Fruit fly (Drosophila melanogaster) whole organism, embryonic: ENCODE data around the gene Jarid2.

ENCODE experiments used
- Antp ChIP-seq: fragments of 200-800 bp; sonication (Bioruptor generic); optimal IDR thresholded peaks from 3 replicates; lab custom pipeline; 2016; ENCODE audit warnings: missing biosample characterization, missing genetic modification characterization
- BEAF-32 ChIP-seq: fragments of 200-800 bp; sonication (Bioruptor generic); optimal IDR thresholded peaks from 3 replicates; lab custom pipeline; 2017; ENCODE audit warnings: missing biosample characterization, missing genetic modification characterization, mild to moderate bottlenecking, moderate library complexity, missing genetic modification reagents
- CG10321 ChIP-seq: fragments of 200-800 bp; sonication (Bioruptor generic); IDR thresholded peaks from 2 replicates; pipeline ENCODE4 v1.3.6; 2022; ENCODE audit warnings: missing biosample characterization, missing genetic modification characterization
- CG11696 ChIP-seq: fragments of 200-800 bp; sonication (Bioruptor generic); IDR thresholded peaks from 2 replicates; pipeline ENCODE4 v1.3.6; 2022; ENCODE audit warnings: missing biosample characterization, missing genetic modification characterization
- CG12236 ChIP-seq: fragments of 200-800 bp; sonication (Bioruptor generic); optimal IDR thresholded peaks from 2 replicates; lab custom pipeline; 2016; ENCODE audit warnings: missing biosample characterization, missing genetic modification characterization
- CG12299 ChIP-seq: fragments of 200-800 bp; sonication (Bioruptor generic); optimal IDR thresholded peaks from 2 replicates; lab custom pipeline; 2018; ENCODE audit warnings: missing biosample characterization, mild to moderate bottlenecking, missing genetic modification characterization
- CG14441 ChIP-seq: fragments of 200-800 bp; sonication (Bioruptor generic); IDR thresholded peaks from 2 replicates; pipeline ENCODE4 v1.3.6; 2022; ENCODE audit warnings: missing biosample characterization, missing genetic modification characterization
- CG14710 ChIP-seq: fragments of 200-800 bp; sonication (Bioruptor generic); optimal IDR thresholded peaks from 3 replicates; lab custom pipeline; 2019; ENCODE audit warnings: missing biosample characterization, mild to moderate bottlenecking, missing genetic modification characterization, moderate library complexity
- CG14965 ChIP-seq: fragments of 200-800 bp; sonication (Bioruptor generic); optimal IDR thresholded peaks from 2 replicates; lab custom pipeline; 2016; ENCODE audit warnings: missing biosample characterization, missing genetic modification characterization, borderline replicate concordance
- CG15601 ChIP-seq: fragments of 200-800 bp; sonication (Bioruptor generic); optimal IDR thresholded peaks from 3 replicates; lab custom pipeline; 2019; ENCODE audit warnings: missing biosample characterization, mild to moderate bottlenecking, missing genetic modification characterization, moderate library complexity
- CG1647 ChIP-seq: fragments of 200-800 bp; sonication (Bioruptor generic); optimal IDR thresholded peaks from 3 replicates; lab custom pipeline; 2016; ENCODE audit warnings: missing biosample characterization, missing genetic modification characterization
- CG16813 ChIP-seq: fragments of 200-800 bp; sonication (Bioruptor generic); IDR thresholded peaks from 3 replicates; pipeline ENCODE4 v1.3.6; 2022; ENCODE audit warnings: missing biosample characterization, missing genetic modification characterization; ENCODE audit not compliant: partially characterized antibody
- CG17328 ChIP-seq: fragments of 200-800 bp; sonication (Bioruptor generic); IDR thresholded peaks from 2 replicates; pipeline ENCODE4 v1.3.6; 2022; ENCODE audit warnings: missing biosample characterization, missing genetic modification characterization
- CG17612 ChIP-seq: fragments of 200-800 bp; sonication (Bioruptor generic); IDR thresholded peaks from 2 replicates; pipeline ENCODE4 v1.3.6; 2022; ENCODE audit warnings: missing biosample characterization, missing genetic modification characterization
- CG1832 ChIP-seq: fragments of 200-800 bp; sonication (Bioruptor generic); optimal IDR thresholded peaks from 2 replicates; lab custom pipeline; 2017; ENCODE audit warnings: missing biosample characterization, mild to moderate bottlenecking, missing genetic modification characterization, inconsistent platforms
- CG2199 ChIP-seq: fragments of 200-800 bp; sonication (Bioruptor generic); IDR thresholded peaks from 3 replicates; pipeline ENCODE4 v1.3.6; 2022; ENCODE audit warnings: missing biosample characterization, missing genetic modification characterization
- CG2202 ChIP-seq: fragments of 200-800 bp; sonication (Bioruptor generic); optimal IDR thresholded peaks from 2 replicates; lab custom pipeline; 2018; ENCODE audit warnings: missing biosample characterization, mild to moderate bottlenecking, missing genetic modification characterization
- CG2889 ChIP-seq: fragments of 200-800 bp; sonication (Bioruptor generic); IDR thresholded peaks from 3 replicates; pipeline ENCODE4 v1.3.6; 2022; ENCODE audit warnings: missing biosample characterization, missing genetic modification characterization
- CG33557 ChIP-seq: fragments of 200-800 bp; sonication (Bioruptor generic); optimal IDR thresholded peaks from 2 replicates; lab custom pipeline; 2019; ENCODE audit warnings: missing biosample characterization, mild to moderate bottlenecking, missing genetic modification characterization, moderate library complexity
- CG4282 ChIP-seq: fragments of 200-800 bp; sonication (Bioruptor generic); optimal IDR thresholded peaks from 2 replicates; lab custom pipeline; 2016; ENCODE audit warnings: missing biosample characterization, missing genetic modification characterization
- CG6175 ChIP-seq: fragments of 200-800 bp; sonication (Bioruptor generic); IDR thresholded peaks from 3 replicates; pipeline ENCODE4 v1.3.6; 2022; ENCODE audit warnings: missing biosample characterization, missing genetic modification characterization
- CG9215 ChIP-seq: fragments of 200-800 bp; sonication (Bioruptor generic); IDR thresholded peaks from 2 replicates; pipeline ENCODE4 v1.3.6; 2022; ENCODE audit warnings: missing biosample characterization, missing genetic modification characterization
- CG9609 ChIP-seq: fragments of 200-800 bp; sonication (Bioruptor generic); optimal IDR thresholded peaks from 3 replicates; lab custom pipeline; 2016; ENCODE audit warnings: missing biosample characterization, missing genetic modification characterization
- CG9817 ChIP-seq: fragments of 200-800 bp; sonication (Bioruptor generic); optimal IDR thresholded peaks from 2 replicates; lab custom pipeline; 2018; ENCODE audit warnings: missing biosample characterization, mild to moderate bottlenecking, missing genetic modification characterization, moderate library complexity
- CG9876 ChIP-seq: fragments of 200-800 bp; sonication (Bioruptor generic); optimal IDR thresholded peaks from 2 replicates; lab custom pipeline; 2016; ENCODE audit warnings: missing biosample characterization, missing genetic modification characterization
- D ChIP-seq, 2 experiments: fragments of 200-800 bp in 1 of 2; fragments of >200 bp in 1 of 2; sonication (Bioruptor generic) in 1 of 2; optimal IDR thresholded peaks; 2 replicates in 1 of 2; 3 replicates in 1 of 2; lab custom pipeline; 2017; ENCODE audit warnings: mild to moderate bottlenecking in 1 of 2, missing biosample characterization in 1 of 2, missing genetic modification characterization in 1 of 2, missing genetic modification reagents in 1 of 2
- GATAe ChIP-seq: fragments of 200-800 bp; sonication (Bioruptor generic); conservative IDR thresholded peaks from 2 replicates; pipeline ENCODE4 v1.3.6; 2022; ENCODE audit warnings: missing biosample characterization, missing genetic modification characterization
- H2.0 ChIP-seq: fragments of 200-800 bp; sonication (Bioruptor generic); IDR thresholded peaks from 2 replicates; pipeline ENCODE4 v1.3.6; 2022; ENCODE audit warnings: missing biosample characterization, missing genetic modification characterization
- HHEX ChIP-seq: fragments of 200-800 bp; sonication (Bioruptor generic); optimal IDR thresholded peaks from 3 replicates; lab custom pipeline; 2017; ENCODE audit warnings: missing biosample characterization, mild to moderate bottlenecking, missing genetic modification characterization, missing genetic modification reagents
- HmgD ChIP-seq: fragments of 200-800 bp; sonication (Bioruptor generic); optimal IDR thresholded peaks from 3 replicates; lab custom pipeline; 2016; ENCODE audit warnings: missing biosample characterization, missing genetic modification characterization
- Ravus ChIP-seq: fragments of 200-800 bp; sonication (Bioruptor generic); IDR thresholded peaks from 2 replicates; pipeline ENCODE4 v1.3.6; 2022; ENCODE audit warnings: missing biosample characterization, missing genetic modification characterization
- Ssrp ChIP-seq: fragments of 200-800 bp; sonication (Bioruptor generic); optimal IDR thresholded peaks from 2 replicates; lab custom pipeline; 2018; ENCODE audit warnings: missing biosample characterization, mild to moderate bottlenecking, missing genetic modification characterization, moderate library complexity
- Taf1 ChIP-seq: fragments of 200-800 bp; sonication (Bioruptor generic); IDR thresholded peaks from 2 replicates; pipeline ENCODE4 v1.3.6; 2022; ENCODE audit warnings: missing biosample characterization, missing genetic modification characterization
- btn ChIP-seq: fragments of 200-800 bp; sonication (Bioruptor generic); optimal IDR thresholded peaks from 2 replicates; lab custom pipeline; 2016; ENCODE audit warnings: missing biosample characterization, missing genetic modification characterization
- crc ChIP-seq: fragments of 200-800 bp; sonication (Bioruptor generic); optimal IDR thresholded peaks from 2 replicates; lab custom pipeline; 2016; ENCODE audit warnings: missing biosample characterization, missing genetic modification characterization
- da ChIP-seq: fragments of 200-800 bp; sonication (Bioruptor generic); optimal IDR thresholded peaks from 2 replicates; lab custom pipeline; 2016; ENCODE audit warnings: missing biosample characterization, missing genetic modification characterization
- emc ChIP-seq: fragments of 200-800 bp; sonication (Bioruptor generic); optimal IDR thresholded peaks from 2 replicates; lab custom pipeline; 2016; ENCODE audit warnings: missing biosample characterization, missing genetic modification characterization
- ems ChIP-seq: fragments of 200-800 bp; sonication (Bioruptor generic); optimal IDR thresholded peaks from 3 replicates; lab custom pipeline; 2016; ENCODE audit warnings: missing biosample characterization, missing genetic modification characterization
- eve ChIP-seq, 2 experiments: fragments of >200 bp; optimal IDR thresholded peaks; 2 replicates each; lab custom pipeline; 2017; ENCODE audit warnings: missing biosample characterization in 2 of 2, missing genetic modification characterization in 2 of 2
- insv ChIP-seq, 2 experiments: fragments of 200-800 bp; sonication (Bioruptor generic); optimal IDR thresholded peaks; 3 replicates each; lab custom pipeline; 2016 to 2018; ENCODE audit warnings: missing biosample characterization in 2 of 2, missing genetic modification characterization in 2 of 2
- inv ChIP-seq: fragments of 200-800 bp; sonication (Bioruptor generic); IDR thresholded peaks from 2 replicates; pipeline ENCODE4 v1.3.6; 2022; ENCODE audit warnings: missing biosample characterization, missing genetic modification characterization; ENCODE audit not compliant: partially characterized antibody
- kni ChIP-seq: fragments of 200-800 bp; sonication (Bioruptor generic); optimal IDR thresholded peaks from 3 replicates; lab custom pipeline; 2017; ENCODE audit warnings: mild to moderate bottlenecking, missing biosample characterization, missing genetic modification reagents, missing genetic modification characterization
- knrl ChIP-seq: fragments of 200-800 bp; sonication (Bioruptor generic); IDR thresholded peaks from 3 replicates; pipeline ENCODE4 v1.3.6; 2022; ENCODE audit warnings: missing biosample characterization, missing genetic modification characterization; ENCODE audit not compliant: partially characterized antibody
- mld ChIP-seq: fragments of 200-800 bp; sonication (Bioruptor generic); IDR thresholded peaks from 3 replicates; pipeline ENCODE4 v1.3.6; 2022; ENCODE audit warnings: missing biosample characterization, missing genetic modification characterization; ENCODE audit not compliant: partially characterized antibody
- p53 ChIP-seq: fragments of 200-800 bp; sonication (Bioruptor generic); optimal IDR thresholded peaks from 2 replicates; lab custom pipeline; 2016; ENCODE audit warnings: missing biosample characterization, missing genetic modification characterization
- pho ChIP-seq: fragments of 200-800 bp; sonication (Bioruptor generic); optimal IDR thresholded peaks from 2 replicates; lab custom pipeline; 2016; ENCODE audit warnings: missing biosample characterization, missing genetic modification characterization
- psq ChIP-seq: fragments of 200-800 bp; sonication (Bioruptor generic); optimal IDR thresholded peaks from 2 replicates; lab custom pipeline; 2017; ENCODE audit warnings: missing biosample characterization, missing genetic modification characterization
- ranshi ChIP-seq: fragments of 200-800 bp; sonication (Bioruptor generic); IDR thresholded peaks from 2 replicates; pipeline ENCODE4 v1.3.6; 2022; ENCODE audit warnings: missing biosample characterization, missing genetic modification characterization
- salm ChIP-seq: fragments of 200-800 bp; sonication (Bioruptor generic); optimal IDR thresholded peaks from 2 replicates; lab custom pipeline; 2018; ENCODE audit warnings: missing biosample characterization, mild to moderate bottlenecking, missing genetic modification characterization
- sr ChIP-seq: fragments of 200-800 bp; sonication (Bioruptor generic); IDR thresholded peaks from 3 replicates; pipeline ENCODE4 v1.3.6; 2022; ENCODE audit warnings: missing biosample characterization, missing genetic modification characterization
- vfl ChIP-seq: fragments of 200-800 bp; sonication (Bioruptor generic); optimal IDR thresholded peaks from 2 replicates; lab custom pipeline; 2016; ENCODE audit warnings: missing biosample characterization, missing genetic modification characterization

Jarid2 gene

DNA sequence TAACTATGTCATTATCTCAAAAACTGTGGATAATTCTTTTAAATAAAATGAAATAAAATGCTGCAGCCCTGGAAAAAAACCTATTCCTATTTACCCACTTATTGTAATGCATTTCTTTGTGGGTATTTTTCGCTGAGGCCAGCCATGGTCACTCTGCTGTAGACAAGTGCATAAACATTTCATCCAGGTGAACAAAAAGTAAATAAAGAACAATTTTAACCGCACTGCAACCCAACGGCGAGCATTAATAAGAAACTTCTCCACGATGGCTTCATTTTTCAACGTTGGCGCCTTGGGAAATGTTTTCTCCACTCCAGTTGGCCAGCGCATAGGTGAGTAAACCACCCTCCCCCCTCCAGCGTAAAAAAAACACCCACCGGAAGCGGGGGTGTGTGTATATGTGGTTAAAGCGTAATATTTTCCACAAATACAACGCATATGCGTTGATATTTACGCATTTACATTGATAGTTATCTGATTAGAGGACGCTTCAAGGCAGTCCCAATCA, 30.1 kb upstream of the Jarid2 start, which contains the start of gene CG3529 (continued):
- no peak for TF ChIP-seq GATAe (GFP tag; lab: Robert Waterston, UW)
- no peak for TF ChIP-seq CG1832 (GFP tag; lab: Kevin White, UChicago)
- no peak for TF ChIP-seq emc (GFP tag; lab: Kevin White, UChicago)
- peak; percentile 47 for TF ChIP-seq BEAF-32
- TF ChIP-seq CG6175 (GFP tag; lab: Robert Waterston, UW) = no peak
- TF ChIP-seq CG10321 (GFP tag; lab: Robert Waterston, UW) = no peak
- no peak for TF ChIP-seq CG11696 (GFP tag; lab: Robert Waterston, UW)
- peak; percentile 16 for TF ChIP-seq CG2202 (tag; lab: Kevin White, UChicago)
- TF ChIP-seq ranshi (GFP tag; lab: Robert Waterston, UW) = 0 out of 2 replicates have a peak, but pooled peaks have one; percentile 8
- peak; percentile 62; the same call in 2 of the 3 replicates for TF ChIP-seq sr
- TF ChIP-seq CG14710 = peak; percentile 51
- TF ChIP-seq Antp (GFP tag; lab: Kevin White, UChicago) = no peak
- TF ChIP-seq Ravus = no peak
- no peak for TF ChIP-seq CG14441
- no peak for TF ChIP-seq CG2889 (GFP tag; lab: Robert Waterston, UW)
- TF ChIP-seq CG33557 = no peak
- no peak for TF ChIP-seq CG14965
- TF ChIP-seq CG1647 = peak; percentile 35
- no peak for TF ChIP-seq pho
- TF ChIP-seq kni (GFP tag; lab: Kevin White, UChicago) = peak; percentile 62
- TF ChIP-seq psq = no peak
- peak; percentile 30 for TF ChIP-seq CG9817 (tag; lab: Kevin White, UChicago)
- no peak for TF ChIP-seq HHEX (GFP tag; lab: Kevin White, UChicago)
- TF ChIP-seq Ssrp (tag; lab: Kevin White, UChicago) = no peak
- peak; percentile 19 for TF ChIP-seq HmgD (GFP tag; lab: Kevin White, UChicago)
- TF ChIP-seq mld = no peak
- TF ChIP-seq insv (GFP tag; optimal IDR thresholded peaks at IDR 0.05; lab: Kevin White, UChicago) = no peak
- TF ChIP-seq ems = peak; percentile 8
- TF ChIP-seq inv (GFP tag; lab: Robert Waterston, UW) = no peak
- no peak for TF ChIP-seq knrl (GFP tag; lab: Robert Waterston, UW)
- TF ChIP-seq CG17328 (GFP tag; lab: Robert Waterston, UW) = no peak
- TF ChIP-seq CG2199 = no peak
- TF ChIP-seq CG4282 (GFP tag; lab: Kevin White, UChicago) = no peak
- no peak for TF ChIP-seq eve (GFP tag; optimal IDR thresholded peaks at IDR 0.05; lab: Kevin White, UChicago)
- TF ChIP-seq CG9609 (GFP tag; lab: Kevin White, UChicago) = no peak
- no peak for TF ChIP-seq CG12299
- TF ChIP-seq salm = no peak
- TF ChIP-seq CG9215 (GFP tag; lab: Robert Waterston, UW) = no peak
- no peak for TF ChIP-seq CG17612 (GFP tag; lab: Robert Waterston, UW)
- TF ChIP-seq crc (GFP tag; lab: Kevin White, UChicago) = no peak
- TF ChIP-seq CG9876 (GFP tag; lab: Kevin White, UChicago) = no peak
- peak; percentile 10 for TF ChIP-seq CG12236 (GFP tag; lab: Kevin White, UChicago)
- TF ChIP-seq CG16813 (GFP tag; lab: Robert Waterston, UW) = no peak
- TF ChIP-seq vfl (GFP tag; lab: Kevin White, UChicago) = no peak
- no peak for TF ChIP-seq btn (GFP tag; lab: Kevin White, UChicago)
- no peak for TF ChIP-seq p53 (GFP tag; lab: Kevin White, UChicago)
- TF ChIP-seq Taf1 = no peak
- TF ChIP-seq H2.0 (GFP tag; lab: Robert Waterston, UW) = peak; percentile 27; the same call in 1 of the 2 replicates
- TF ChIP-seq CG15601 (tag; lab: Kevin White, UChicago) = peak; percentile 45
- TF ChIP-seq da (GFP tag; lab: Kevin White, UChicago) = peak; percentile 15
- no peak for TF ChIP-seq D (optimal IDR thresholded peaks at IDR 0.05; lab: Kevin White, UChicago)
- no peak for TF ChIP-seq D (GFP tag; optimal IDR thresholded peaks at IDR 0.05; lab: Kevin White, UChicago)
